Worm (Caenorhabditis elegans) whole organism, L2 larva: ENCODE measurements around the gene srb-13.
"Not testable (repeated sequence)": the region's sequence is repeated elsewhere in the genome, so short reads cannot be mapped to it uniquely, and the experiment has no call there.

Experiments used
- ama-1 ChIP-seq: fragments of 150-350 bp; optimal IDR thresholded peaks from 2 replicates; lab custom pipeline; 2018; ENCODE audit warnings: inconsistent platforms
- egl-27 ChIP-seq: sonication (generic microtip); optimal IDR thresholded peaks from 3 replicates; lab custom pipeline; 2017; ENCODE audit warnings: missing biosample characterization, missing genetic modification reagents, missing genetic modification characterization
- elt-3 ChIP-seq: sonication (generic microtip); optimal IDR thresholded peaks from 2 replicates; lab custom pipeline; 2017; ENCODE audit warnings: missing biosample characterization, missing genetic modification characterization
- lin-11 ChIP-seq: fragments of 150-350 bp; sonication (generic microtip); optimal IDR thresholded peaks from 2 replicates; lab custom pipeline; 2014; ENCODE audit warnings: missing biosample characterization, missing genetic modification characterization, inconsistent platforms, mixed read lengths
- lin-13 ChIP-seq: fragments of 150-350 bp; optimal IDR thresholded peaks from 2 replicates; lab custom pipeline; 2014; ENCODE audit warnings: missing biosample characterization, missing genetic modification reagents, missing genetic modification characterization
- lin-39 ChIP-seq: fragments of 150-350 bp; optimal IDR thresholded peaks from 2 replicates; lab custom pipeline; 2014; ENCODE audit warnings: missing biosample characterization, missing genetic modification reagents, missing genetic modification characterization
- nhr-237 ChIP-seq: fragments of 150-350 bp; optimal IDR thresholded peaks from 2 replicates; lab custom pipeline; 2014; ENCODE audit warnings: missing biosample characterization, missing genetic modification characterization
- nhr-77 ChIP-seq: fragments of 150-350 bp; optimal IDR thresholded peaks from 2 replicates; lab custom pipeline; 2014; ENCODE audit warnings: missing biosample characterization, missing genetic modification characterization
- snpc-4 ChIP-seq: fragments of 150-350 bp; optimal IDR thresholded peaks from 2 replicates; lab custom pipeline; 2014; ENCODE audit warnings: missing biosample characterization, missing genetic modification characterization
- unc-62 ChIP-seq: fragments of 150-350 bp; optimal IDR thresholded peaks from 2 replicates; lab custom pipeline; 2014; ENCODE audit warnings: missing biosample characterization, missing genetic modification reagents, missing genetic modification characterization
- zag-1 ChIP-seq: fragments of 150-350 bp; optimal IDR thresholded peaks from 2 replicates; lab custom pipeline; 2014; ENCODE audit warnings: missing biosample characterization, missing genetic modification characterization

ce11 chrII:5200205-5200604 lies 42.8 kb upstream of the srb-13 start:
- not testable (repeated sequence) for TF ChIP-seq nhr-77 (tag; lab: Kevin White, UChicago); egl-27 (tag; lab: Kevin White, UChicago); elt-3 (tag; lab: Kevin White, UChicago); nhr-237; lin-11; unc-62 (GFP tag; lab: Kevin White, UChicago); lin-39; zag-1 (tag; lab: Kevin White, UChicago); ama-1 (lab: Kevin White, UChicago); lin-13
- TF ChIP-seq snpc-4 (tag; lab: Kevin White, UChicago) = peak; percentile 90
